Fruit fly (Drosophila melanogaster): ENCODE measurements around the gene PolG1.
A peak's percentile ranks its signal among the peaks of the same experiment; 100 is the strongest.

The PolG1 gene

DNA sequence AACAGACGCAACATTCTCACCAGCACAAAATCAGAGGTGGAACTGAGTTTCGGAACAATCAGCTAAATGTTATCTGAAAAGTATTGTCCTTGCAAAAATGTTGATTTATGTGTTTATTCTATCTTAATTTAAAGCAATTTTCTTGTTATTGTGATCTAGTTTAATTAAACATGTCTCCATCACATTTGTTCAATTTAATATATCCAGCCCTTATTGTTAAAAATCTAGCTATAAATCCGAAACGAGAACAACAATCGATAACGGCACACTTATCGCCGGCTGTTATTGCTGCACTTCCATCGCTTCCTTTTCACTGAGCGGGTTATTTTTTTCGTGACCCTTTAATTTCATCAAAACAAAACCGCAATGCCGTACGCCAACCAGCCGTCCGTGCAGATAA, 5.5 kb upstream of the PolG1 start, which contains the start of the genes GatC, PolG2 and Polr2C (continued):
- TF ChIP-seq ems (GFP tag; optimal IDR thresholded peaks at IDR 0.05): no peak
- TF ChIP-seq Six4 (GFP tag; optimal IDR thresholded peaks at IDR 0.05): no peak
- no peak for TF ChIP-seq tll (GFP tag; optimal IDR thresholded peaks at IDR 0.05)
- TF ChIP-seq HLH54F (GFP tag; optimal IDR thresholded peaks at IDR 0.05): peak; percentile 41
- TF ChIP-seq CG15011 (GFP tag; optimal IDR thresholded peaks at IDR 0.05): no peak
- TF ChIP-seq MTF-1 (GFP tag; optimal IDR thresholded peaks at IDR 0.05; ENCODE audit: borderline replicate concordance): no peak
- peak; percentile 58 for TF ChIP-seq Bteb2 (GFP tag; optimal IDR thresholded peaks at IDR 0.05)
- no peak for TF ChIP-seq unpg (GFP tag; optimal IDR thresholded peaks at IDR 0.05)
- TF ChIP-seq CG10321 (GFP tag; IDR thresholded peaks at IDR 0.05): no peak
- TF ChIP-seq Ssrp (tag; optimal IDR thresholded peaks at IDR 0.05): peak; percentile 35
- no peak for TF ChIP-seq CG10959 (GFP tag; IDR thresholded peaks at IDR 0.05)
- TF ChIP-seq B-H2 (GFP tag; optimal IDR thresholded peaks at IDR 0.05): peak; percentile 22
- no peak for TF ChIP-seq schlank (tag; optimal IDR thresholded peaks at IDR 0.05)
- TF ChIP-seq Eip74EF (GFP tag; optimal IDR thresholded peaks at IDR 0.05): no peak
- TF ChIP-seq BEAF-32 (GFP tag; optimal IDR thresholded peaks at IDR 0.05): peak; percentile 77
- no peak for TF ChIP-seq cato (GFP tag; optimal IDR thresholded peaks at IDR 0.05; ENCODE audit: borderline replicate concordance)
- TF ChIP-seq CG1647 (GFP tag; optimal IDR thresholded peaks at IDR 0.05): no peak
- no peak for TF ChIP-seq ind (GFP tag; optimal IDR thresholded peaks at IDR 0.05)
- TF ChIP-seq tin (GFP tag; optimal IDR thresholded peaks at IDR 0.05): peak; percentile 2
- TF ChIP-seq Kr (GFP tag; optimal IDR thresholded peaks at IDR 0.05): peak; percentile 83
- TF ChIP-seq CG16813 (GFP tag; IDR thresholded peaks at IDR 0.05; ENCODE audit: partially characterized antibody): peak; percentile 78
- no peak for TF ChIP-seq yki (optimal IDR thresholded peaks at IDR 0.05)
- peak; percentile 64 for TF ChIP-seq CG12299 (tag; optimal IDR thresholded peaks at IDR 0.05)
- TF ChIP-seq trem (tag; optimal IDR thresholded peaks at IDR 0.05): peak; percentile 54
- TF ChIP-seq hth (optimal IDR thresholded peaks at IDR 0.05): no peak
- TF ChIP-seq gcm (GFP tag; optimal IDR thresholded peaks at IDR 0.05): peak; percentile 53
- TF ChIP-seq esg (GFP tag; conservative IDR thresholded peaks at IDR 0.05): peak; percentile 37; the same call in 1 of the 2 replicates
- TF ChIP-seq CG9817 (tag; optimal IDR thresholded peaks at IDR 0.05): peak; percentile 40
- TF ChIP-seq Rfx (GFP tag; IDR thresholded peaks at IDR 0.05): peak; percentile 69
- TF ChIP-seq CG13624 (GFP tag; optimal IDR thresholded peaks at IDR 0.05): peak; percentile 36
- peak; percentile 65 for TF ChIP-seq CG1603 (tag; optimal IDR thresholded peaks at IDR 0.05)
- TF ChIP-seq aop (GFP tag; IDR thresholded peaks at IDR 0.05): no peak
- TF ChIP-seq CG12236 (GFP tag; optimal IDR thresholded peaks at IDR 0.05): no peak
- TF ChIP-seq Oaz (GFP tag; IDR thresholded peaks at IDR 0.05): no peak
- TF ChIP-seq Ptx1 (GFP tag; IDR thresholded peaks at IDR 0.05): peak; percentile 60
- TF ChIP-seq ara (GFP tag; IDR thresholded peaks at IDR 0.05): no peak
- peak; percentile 43 for TF ChIP-seq CG13424 (tag; optimal IDR thresholded peaks at IDR 0.05)
- no peak for TF ChIP-seq oc (tag; optimal IDR thresholded peaks at IDR 0.05)
- TF ChIP-seq dimm (GFP tag; IDR thresholded peaks at IDR 0.05): no peak
- no peak for TF ChIP-seq corto (GFP tag; optimal IDR thresholded peaks at IDR 0.05)
- TF ChIP-seq Dref (GFP tag; IDR thresholded peaks at IDR 0.05): peak; percentile 80
- TF ChIP-seq CG2129 (GFP tag; IDR thresholded peaks at IDR 0.05; ENCODE audit: partially characterized antibody): peak; percentile 52
- TF ChIP-seq CG1792 (GFP tag; optimal IDR thresholded peaks at IDR 0.05): no peak
- no peak for TF ChIP-seq gsb (GFP tag; IDR thresholded peaks at IDR 0.05)
- TF ChIP-seq so (GFP tag; IDR thresholded peaks at IDR 0.05): no peak
- no peak for TF ChIP-seq Hr78 (GFP tag; optimal IDR thresholded peaks at IDR 0.05)
- TF ChIP-seq Usf (GFP tag; optimal IDR thresholded peaks at IDR 0.05): no peak
- TF ChIP-seq CTCF (GFP tag; optimal IDR thresholded peaks at IDR 0.05): no peak
- TF ChIP-seq CG6765 (GFP tag; optimal IDR thresholded peaks at IDR 0.05): no peak
- TF ChIP-seq vnd (GFP tag; IDR thresholded peaks at IDR 0.05; ENCODE audit: partially characterized antibody): peak; percentile 82
- no peak for TF ChIP-seq D (optimal IDR thresholded peaks at IDR 0.05)
- no peak for TF ChIP-seq D (GFP tag; optimal IDR thresholded peaks at IDR 0.05)

All from whole organism, embryonic.